Fruit fly (Drosophila melanogaster) whole organism, wandering third instar larva: ENCODE results near the gene Acbp3.
A peak's percentile ranks its signal among the peaks of the same experiment; 100 is the strongest.

Experiments used
- Abd-B ChIP-seq: fragments of >200 bp; optimal IDR thresholded peaks from 2 replicates; lab custom pipeline; 2017; ENCODE audit warnings: missing biosample characterization, missing genetic modification characterization
- CG9705 ChIP-seq: fragments of 200-800 bp; sonication (Bioruptor generic); optimal IDR thresholded peaks from 2 replicates; lab custom pipeline; 2018; ENCODE audit warnings: missing biosample characterization, mild to moderate bottlenecking, missing genetic modification characterization
- Dfd ChIP-seq: fragments of >200 bp; optimal IDR thresholded peaks from 2 replicates; lab custom pipeline; 2017; ENCODE audit warnings: missing biosample characterization, missing genetic modification characterization
- Dif ChIP-seq: fragments of 200-275, 200-300 bp; sonication (Bioruptor generic); optimal IDR thresholded peaks from 2 replicates; lab custom pipeline; 2018; ENCODE audit warnings: missing biosample characterization, missing genetic modification characterization; ENCODE audit not compliant: partially characterized antibody
- GATAd ChIP-seq: sonication (Bioruptor generic); optimal IDR thresholded peaks from 2 replicates; lab custom pipeline; 2016; ENCODE audit warnings: missing biosample characterization, missing genetic modification characterization
- HLH106 ChIP-seq: fragments of 200-800 bp; optimal IDR thresholded peaks from 3 replicates; lab custom pipeline; 2019; ENCODE audit warnings: missing biosample characterization, mild to moderate bottlenecking, missing genetic modification characterization, moderate library complexity
- Hnf4 ChIP-seq: fragments of 200-800 bp; sonication (Bioruptor generic); optimal IDR thresholded peaks from 2 replicates; lab custom pipeline; 2016; ENCODE audit warnings: missing biosample characterization, mild to moderate bottlenecking, missing genetic modification characterization
- Hr78 ChIP-seq: fragments of >200 bp; optimal IDR thresholded peaks from 2 replicates; lab custom pipeline; 2017; ENCODE audit warnings: missing biosample characterization, missing genetic modification characterization
- Hr83 ChIP-seq: fragments of 200-300 bp; sonication (Bioruptor generic); optimal IDR thresholded peaks from 2 replicates; lab custom pipeline; 2016; ENCODE audit warnings: missing biosample characterization, mild to moderate bottlenecking, missing genetic modification characterization, moderate library complexity; ENCODE audit not compliant: poor library complexity, severe bottlenecking
- Jra ChIP-seq: sonication (Bioruptor generic); optimal IDR thresholded peaks from 2 replicates; lab custom pipeline; 2016; ENCODE audit warnings: missing biosample characterization, missing genetic modification characterization
- Mio ChIP-seq: sonication (Bioruptor generic); optimal IDR thresholded peaks from 2 replicates; lab custom pipeline; 2016; ENCODE audit warnings: missing biosample characterization, missing genetic modification characterization
- Myc ChIP-seq: fragments of >200 bp; optimal IDR thresholded peaks from 2 replicates; lab custom pipeline; 2017
- N ChIP-seq: fragments of >200 bp; optimal IDR thresholded peaks from 2 replicates; lab custom pipeline; 2018; ENCODE audit warnings: missing biosample characterization, missing external identifiers, missing genetic modification characterization
- OdsH ChIP-seq: fragments of 200-800 bp; sonication (Bioruptor generic); optimal IDR thresholded peaks from 2 replicates; lab custom pipeline; 2016; ENCODE audit warnings: missing biosample characterization, mild to moderate bottlenecking, missing genetic modification characterization
- Rel ChIP-seq, 2 experiments: fragments of 200-800 bp; sonication (Bioruptor generic) in 1 of 2; optimal IDR thresholded peaks; 2 replicates in 1 of 2; 3 replicates in 1 of 2; lab custom pipeline; 2016 to 2019; ENCODE audit warnings: mild to moderate bottlenecking in 2 of 2, missing biosample characterization in 2 of 2, missing genetic modification characterization in 2 of 2, moderate library complexity in 1 of 2
- Sp1 ChIP-seq: fragments of 200-800 bp; sonication (Bioruptor generic); optimal IDR thresholded peaks from 3 replicates; lab custom pipeline; 2019; ENCODE audit warnings: missing biosample characterization, mild to moderate bottlenecking, missing genetic modification characterization, moderate library complexity
- Vsx2 ChIP-seq: fragments of 200-300, 225-300 bp; sonication (Bioruptor generic); optimal IDR thresholded peaks from 2 replicates; lab custom pipeline; 2018; ENCODE audit warnings: missing biosample characterization, missing genetic modification characterization; ENCODE audit not compliant: partially characterized antibody
- br ChIP-seq: fragments of 200-800 bp; sonication (Bioruptor generic); optimal IDR thresholded peaks from 2 replicates; lab custom pipeline; 2016; ENCODE audit warnings: missing biosample characterization, missing genetic modification characterization
- brk ChIP-seq: fragments of 200-800 bp; sonication (Bioruptor generic); optimal IDR thresholded peaks from 2 replicates; lab custom pipeline; 2016; ENCODE audit warnings: missing biosample characterization, mild to moderate bottlenecking, missing genetic modification characterization
- dl ChIP-seq, 2 experiments: fragments of 175-275, 200-275 bp in 1 of 2; fragments of 200-275 bp in 1 of 2; sonication (Bioruptor generic); optimal IDR thresholded peaks; lab custom pipeline; 2018; ENCODE audit warnings: mild to moderate bottlenecking in 2 of 2, missing biosample characterization in 2 of 2, missing genetic modification characterization in 2 of 2, moderate library complexity in 2 of 2; ENCODE audit not compliant: partially characterized antibody in 2 of 2, insufficient read depth in 1 of 2
- dmrt93B ChIP-seq: fragments of 200-800 bp; sonication (Bioruptor generic); optimal IDR thresholded peaks from 2 replicates; lab custom pipeline; 2018; ENCODE audit warnings: missing biosample characterization, mild to moderate bottlenecking, missing genetic modification characterization
- dsf ChIP-seq: sonication (Bioruptor generic); optimal IDR thresholded peaks from 2 replicates; lab custom pipeline; 2016; ENCODE audit warnings: missing biosample characterization, missing genetic modification characterization, borderline replicate concordance
- ey ChIP-seq: fragments of 200-800 bp; sonication (Bioruptor generic); optimal IDR thresholded peaks from 2 replicates; lab custom pipeline; 2016; ENCODE audit warnings: missing biosample characterization, missing genetic modification characterization
- foxo ChIP-seq, 2 experiments: fragments of 200-800 bp; sonication (Bioruptor generic); optimal IDR thresholded peaks; 2 replicates in 1 of 2; 3 replicates in 1 of 2; lab custom pipeline; 2016 to 2017; ENCODE audit warnings: missing biosample characterization in 2 of 2, missing genetic modification characterization in 2 of 2
- fru ChIP-seq: fragments of 200-800 bp; sonication (Bioruptor generic); optimal IDR thresholded peaks from 3 replicates; lab custom pipeline; 2016; ENCODE audit warnings: missing biosample characterization, mild to moderate bottlenecking, missing genetic modification characterization
- h ChIP-seq: fragments of 200-800 bp; sonication (Bioruptor generic); optimal IDR thresholded peaks from 3 replicates; lab custom pipeline; 2016; ENCODE audit warnings: missing biosample characterization, mild to moderate bottlenecking, missing genetic modification characterization
- jim ChIP-seq: fragments of 175-275, 200-325 bp; sonication (Bioruptor generic); optimal IDR thresholded peaks from 2 replicates; lab custom pipeline; 2016; ENCODE audit warnings: missing biosample characterization, mild to moderate bottlenecking, missing genetic modification characterization
- lola ChIP-seq: fragments of >200 bp; optimal IDR thresholded peaks from 2 replicates; lab custom pipeline; 2017; ENCODE audit warnings: missing biosample characterization, missing genetic modification characterization
- pan ChIP-seq: fragments of >200 bp; optimal IDR thresholded peaks from 2 replicates; lab custom pipeline; 2017
- psq ChIP-seq: fragments of 200-800 bp; sonication (Bioruptor generic); optimal IDR thresholded peaks from 3 replicates; lab custom pipeline; 2017; ENCODE audit warnings: missing biosample characterization, mild to moderate bottlenecking, missing genetic modification characterization, moderate library complexity
- rgr ChIP-seq: fragments of 200-800 bp; sonication (Bioruptor generic); optimal IDR thresholded peaks from 3 replicates; lab custom pipeline; 2016; ENCODE audit warnings: missing biosample characterization, mild to moderate bottlenecking, missing genetic modification characterization
- sage ChIP-seq: fragments of 200-800 bp; sonication (Bioruptor generic); optimal IDR thresholded peaks from 2 replicates; lab custom pipeline; 2016; ENCODE audit warnings: missing biosample characterization, mild to moderate bottlenecking, missing genetic modification characterization
- sv ChIP-seq: fragments of 200-800 bp; sonication (Bioruptor generic); optimal IDR thresholded peaks from 3 replicates; lab custom pipeline; 2016; ENCODE audit warnings: missing biosample characterization, missing genetic modification characterization
- tai ChIP-seq: sonication (Bioruptor generic); optimal IDR thresholded peaks from 2 replicates; lab custom pipeline; 2016; ENCODE audit warnings: missing biosample characterization, missing genetic modification characterization
- usp ChIP-seq: fragments of >200 bp; optimal IDR thresholded peaks from 2 replicates; lab custom pipeline; 2017; ENCODE audit warnings: missing biosample characterization, missing genetic modification characterization
- woc ChIP-seq: sonication (Bioruptor generic); optimal IDR thresholded peaks from 2 replicates; lab custom pipeline; 2016; ENCODE audit warnings: missing biosample characterization, mild to moderate bottlenecking, missing genetic modification characterization

Gene Acbp3

dm6 chr3L:7094548-7095072 lies 36.1 kb upstream of the Acbp3 start, which contains the start of gene form3:
Gene form3, plus strand, starts transcription at chr3L:7094818.
- TF ChIP-seq fru (GFP tag; lab: Kevin White, UChicago) = peak; percentile 87
- TF ChIP-seq foxo (GFP tag; optimal IDR thresholded peaks at IDR 0.05; lab: Kevin White, UChicago) = no peak

DNA sequence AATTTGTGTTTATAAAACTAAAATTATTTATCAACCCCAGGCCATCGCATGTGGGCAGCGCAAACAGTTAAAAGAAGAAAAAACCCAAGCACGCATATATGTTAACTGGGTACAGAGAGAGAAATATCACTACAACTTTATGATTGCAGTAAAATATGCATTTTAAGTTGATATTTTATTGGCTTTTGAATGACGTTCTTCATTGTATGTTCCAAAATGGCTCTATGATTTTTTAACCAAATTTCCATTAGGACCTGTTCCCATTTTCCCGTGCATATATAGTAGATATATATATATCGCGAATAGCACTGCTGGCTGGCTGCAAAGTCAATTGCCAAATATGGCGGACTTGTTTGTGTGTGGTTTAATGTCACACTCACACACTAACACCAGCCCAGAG lies 34.1 kb upstream of the Acbp3 start:
- TF ChIP-seq sv (no peak), rgr (GFP tag; lab: Kevin White, UChicago) (peak; percentile 8), foxo (GFP tag; optimal IDR thresholded peaks at IDR 0.05; lab: Kevin White, UChicago) (peak in 1 of 2 experiments; percentile 4), fru (GFP tag; lab: Kevin White, UChicago) (peak; percentile 6), usp (GFP tag; lab: Kevin White, UChicago) (no peak), Rel (GFP tag; optimal IDR thresholded peaks at IDR 0.05; lab: Kevin White, UChicago) (no peak), Rel (tag; optimal IDR thresholded peaks at IDR 0.05; lab: Kevin White, UChicago) (no peak), CG9705 (no peak)

- no peak for TF ChIP-seq Myc
- no peak for TF ChIP-seq woc
- TF ChIP-seq fru (GFP tag; lab: Kevin White, UChicago) = no peak
- TF ChIP-seq Hnf4 = no peak
- TF ChIP-seq jim (GFP tag; lab: Kevin White, UChicago) = no peak
- TF ChIP-seq Dif (GFP tag; lab: Kevin White, UChicago) = no peak
- no peak for TF ChIP-seq Abd-B (GFP tag; lab: Kevin White, UChicago)
- no peak for TF ChIP-seq lola (GFP tag; lab: Kevin White, UChicago)
- no peak for TF ChIP-seq Mio (GFP tag; lab: Kevin White, UChicago)
- no peak for TF ChIP-seq pan (lab: Kevin White, UChicago)
- TF ChIP-seq Hr78 (GFP tag; lab: Kevin White, UChicago) = no peak
- no peak for TF ChIP-seq ey (GFP tag; lab: Kevin White, UChicago)
- TF ChIP-seq usp (GFP tag; lab: Kevin White, UChicago) = no peak
- TF ChIP-seq foxo (GFP tag; optimal IDR thresholded peaks at IDR 0.05; lab: Kevin White, UChicago) = no peak
Measured at dm6 chr3L:7103941-7104340, 26.7 kb upstream of the Acbp3 start.

DNA sequence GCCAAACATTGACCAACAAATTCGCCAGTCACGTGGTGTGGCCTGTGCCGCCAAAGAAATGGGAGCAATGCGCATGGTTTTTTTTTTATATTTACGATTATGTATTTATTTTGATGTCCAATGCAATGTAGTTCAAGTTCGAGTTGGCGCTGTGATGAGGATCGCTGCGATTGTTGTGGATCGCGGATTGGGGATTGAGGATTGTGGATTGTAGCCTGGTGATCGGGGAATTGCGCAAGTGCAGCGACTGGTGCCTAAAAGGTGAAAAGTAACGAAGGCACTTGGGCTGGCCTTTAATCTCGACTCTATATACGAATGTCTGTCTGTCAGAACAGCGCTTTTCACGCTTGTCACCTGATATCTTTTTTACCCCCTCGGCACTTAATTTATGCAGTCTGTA lies 26.2 kb upstream of the Acbp3 start:
- TF ChIP-seq foxo (GFP tag; optimal IDR thresholded peaks at IDR 0.05; lab: Kevin White, UChicago) = no peak
- TF ChIP-seq Myc = no peak
- TF ChIP-seq Abd-B (GFP tag; lab: Kevin White, UChicago) = no peak
- TF ChIP-seq Hr78 (GFP tag; lab: Kevin White, UChicago) = no peak
- no peak for TF ChIP-seq GATAd (GFP tag; lab: Kevin White, UChicago)
- TF ChIP-seq dl (GFP tag; optimal IDR thresholded peaks at IDR 0.05; lab: Kevin White, UChicago; ENCODE audit: insufficient read depth in 1 of 2, partially characterized antibody in 2 of 2) = no peak

DNA sequence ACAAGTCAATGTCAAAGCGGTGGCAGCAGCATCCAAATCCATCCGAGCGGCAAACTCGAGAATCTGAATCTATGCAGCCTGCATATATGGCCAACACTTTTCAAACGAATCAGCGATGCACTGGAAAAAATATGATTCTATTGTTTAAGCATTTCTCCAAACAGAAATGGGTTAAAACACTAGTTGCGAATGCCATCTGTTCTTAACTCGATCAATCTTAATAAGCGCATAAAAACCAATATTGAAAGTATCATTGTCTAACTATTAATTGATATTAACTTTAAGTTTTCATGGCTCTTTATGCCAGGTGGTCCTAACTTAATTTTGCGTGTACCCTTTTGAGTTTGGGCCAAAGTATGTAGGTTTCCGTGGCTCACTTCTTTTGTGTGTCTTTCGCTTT lies 25.0 kb upstream of the Acbp3 start:
- no peak for TF ChIP-seq dsf
- TF ChIP-seq Hnf4 = no peak
- TF ChIP-seq psq (GFP tag; lab: Kevin White, UChicago) = no peak
- TF ChIP-seq Abd-B (GFP tag; lab: Kevin White, UChicago) = no peak
- TF ChIP-seq OdsH (GFP tag; lab: Kevin White, UChicago) = no peak
- no peak for TF ChIP-seq Sp1
- no peak for TF ChIP-seq tai (GFP tag; lab: Kevin White, UChicago)
- TF ChIP-seq Jra (GFP tag; lab: Kevin White, UChicago) = no peak

DNA sequence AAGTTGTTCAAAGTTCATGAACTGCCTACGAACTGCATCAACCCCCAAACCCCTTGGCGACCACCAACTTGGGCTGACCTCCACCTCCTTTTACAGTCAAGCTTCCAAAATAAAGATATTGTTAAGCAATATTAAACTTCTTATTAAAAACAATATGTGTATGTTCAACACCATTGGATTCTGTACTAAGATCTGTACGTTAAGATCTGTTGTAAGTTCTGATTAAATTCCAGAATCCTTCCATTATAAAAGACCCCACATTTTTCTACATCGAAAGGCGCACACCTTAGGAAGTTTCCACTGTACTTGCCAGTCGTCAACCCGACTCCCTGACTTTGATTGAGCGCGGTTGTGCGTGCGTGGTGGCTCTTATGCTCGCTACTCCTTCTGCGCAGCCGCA lies 17.7 kb upstream of the Acbp3 start:
- peak; percentile 57 for TF ChIP-seq HLH106 (tag; lab: Kevin White, UChicago)
- no peak for TF ChIP-seq Rel (GFP tag; optimal IDR thresholded peaks at IDR 0.05; lab: Kevin White, UChicago)
- TF ChIP-seq Rel (tag; optimal IDR thresholded peaks at IDR 0.05; lab: Kevin White, UChicago) = no peak
- peak; percentile 43 for TF ChIP-seq woc
- TF ChIP-seq N (GFP tag; lab: Kevin White, UChicago) = no peak
- no peak for TF ChIP-seq CG9705
- TF ChIP-seq Mio (GFP tag; lab: Kevin White, UChicago) = no peak
- TF ChIP-seq sage = no peak
- TF ChIP-seq Vsx2 (GFP tag; lab: Kevin White, UChicago) = no peak
- TF ChIP-seq sv = no peak
- TF ChIP-seq Jra (GFP tag; lab: Kevin White, UChicago) = no peak
- TF ChIP-seq Hr83 (GFP tag; lab: Kevin White, UChicago) = no peak
- no peak for TF ChIP-seq Dfd (GFP tag; lab: Kevin White, UChicago)
- no peak for TF ChIP-seq dl (GFP tag; optimal IDR thresholded peaks at IDR 0.05; lab: Kevin White, UChicago; ENCODE audit: insufficient read depth in 1 of 2, partially characterized antibody in 2 of 2)
- no peak for TF ChIP-seq Hr78 (GFP tag; lab: Kevin White, UChicago)
- no peak for TF ChIP-seq psq (GFP tag; lab: Kevin White, UChicago)
- no peak for TF ChIP-seq Myc
- TF ChIP-seq br (GFP tag; lab: Kevin White, UChicago) = peak; percentile 35
- TF ChIP-seq brk (GFP tag; lab: Kevin White, UChicago) = no peak
- TF ChIP-seq dsf = no peak
- no peak for TF ChIP-seq dmrt93B (GFP tag; lab: Kevin White, UChicago)
- TF ChIP-seq h (GFP tag; lab: Kevin White, UChicago) = peak; percentile 47
- TF ChIP-seq OdsH (GFP tag; lab: Kevin White, UChicago) = peak; percentile 27
- TF ChIP-seq Hnf4 = no peak
- TF ChIP-seq foxo (GFP tag; optimal IDR thresholded peaks at IDR 0.05; lab: Kevin White, UChicago) = peak in 1 of 2 experiments; percentile 47
- peak; percentile 39 for TF ChIP-seq ey (GFP tag; lab: Kevin White, UChicago)
- TF ChIP-seq lola (GFP tag; lab: Kevin White, UChicago) = no peak
- peak; percentile 70 for TF ChIP-seq fru (GFP tag; lab: Kevin White, UChicago)
- no peak for TF ChIP-seq GATAd (GFP tag; lab: Kevin White, UChicago)
